Worm (Caenorhabditis elegans): ENCODE results near the gene C46A5.4.

C46A5.4 gene

ce11 chrIV:7764319-7764718, 7.2 kb upstream of the C46A5.4 start:
- TF ChIP-seq unc-62 (GFP tag; optimal IDR thresholded peaks at IDR 0.05) (no peak), unc-39 (tag; optimal IDR thresholded peaks at IDR 0.05) (no peak), cnd-1 (tag; optimal IDR thresholded peaks at IDR 0.05) (no peak), sem-2 (GFP tag; optimal IDR thresholded peaks at IDR 0.05) (no peak), nhr-76 (tag; optimal IDR thresholded peaks at IDR 0.05) (no peak), lin-32 (GFP tag; optimal IDR thresholded peaks at IDR 0.05) (no peak), elt-3 (tag; optimal IDR thresholded peaks at IDR 0.05) (no peak), ztf-11 (tag; optimal IDR thresholded peaks at IDR 0.05) (no peak), ces-1 (GFP tag; optimal IDR thresholded peaks at IDR 0.05) (no peak)

- TF ChIP-seq ceh-83 (GFP tag; optimal IDR thresholded peaks at IDR 0.05) (no peak), nhr-12 (tag; optimal IDR thresholded peaks at IDR 0.05) (no peak), mab-5 (tag; optimal IDR thresholded peaks at IDR 0.05) (no peak), nhr-237 (tag; optimal IDR thresholded peaks at IDR 0.05) (no peak), ham-2 (GFP tag; optimal IDR thresholded peaks at IDR 0.05) (no peak), pha-4 (tag; optimal IDR thresholded peaks at IDR 0.05) (no peak), flh-1 (GFP tag; optimal IDR thresholded peaks at IDR 0.05) (no peak), ces-1 (GFP tag; optimal IDR thresholded peaks at IDR 0.05) (no peak), elt-1 (tag; optimal IDR thresholded peaks at IDR 0.05; ENCODE audit: borderline replicate concordance, insufficient read depth) (no peak), unc-62 (GFP tag; optimal IDR thresholded peaks at IDR 0.05) (no peak), lin-32 (GFP tag; optimal IDR thresholded peaks at IDR 0.05) (no peak), unc-120 (tag; optimal IDR thresholded peaks at IDR 0.05; ENCODE audit: poor library complexity, severe bottlenecking) (no peak), mls-2 (tag; optimal IDR thresholded peaks at IDR 0.05) (no peak), unc-39 (tag; optimal IDR thresholded peaks at IDR 0.05) (no peak), hlh-1 (tag; optimal IDR thresholded peaks at IDR 0.05) (no peak), zip-8 (tag; optimal IDR thresholded peaks at IDR 0.05) (no peak)
These were observed 6.6 kb upstream of the C46A5.4 start, which contains the start of the genes C46A5.6 and C46A5.1 for ce11 chrIV:7763748-7764147. Gene C46A5.6, minus strand, starts transcription at chrIV:7763848. Gene C46A5.1, plus strand, starts transcription at chrIV:7763931.

DNA sequence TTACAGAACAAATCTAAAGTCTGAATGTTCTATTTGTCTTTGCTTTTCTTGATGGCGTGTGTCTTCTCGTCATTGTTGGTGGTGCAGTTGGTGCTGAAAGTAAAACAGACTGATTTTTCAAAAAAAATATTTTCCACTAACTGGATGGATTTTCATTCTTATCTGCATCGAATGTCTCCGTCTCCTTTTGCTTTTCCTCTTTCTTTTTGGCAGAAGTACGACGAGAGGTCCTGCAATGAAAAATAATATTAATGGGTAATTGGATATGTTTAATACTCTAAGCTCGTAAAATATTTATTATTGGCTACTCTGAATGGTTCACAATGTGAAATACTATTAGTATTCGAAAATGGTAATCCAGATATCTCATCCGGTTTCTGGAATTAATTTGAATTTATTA, 3.0 kb upstream of the C46A5.4 start, which contains the start of gene del-7:
Gene del-7, plus strand, starts transcription at position 301 of the 400 bp plus-strand sequence.
- TF ChIP-seq unc-62 (GFP tag; optimal IDR thresholded peaks at IDR 0.05) (no peak), sptf-1 (tag; optimal IDR thresholded peaks at IDR 0.05) (no peak), snpc-4 (tag; optimal IDR thresholded peaks at IDR 0.05) (no peak), nhr-237 (tag; optimal IDR thresholded peaks at IDR 0.05) (no peak), cnd-1 (tag; optimal IDR thresholded peaks at IDR 0.05) (no peak), elt-3 (tag; optimal IDR thresholded peaks at IDR 0.05) (no peak), ztf-11 (tag; optimal IDR thresholded peaks at IDR 0.05) (no peak), lin-13 (tag; optimal IDR thresholded peaks at IDR 0.05) (no peak), pha-4 (tag; optimal IDR thresholded peaks at IDR 0.05) (no peak), ces-1 (GFP tag; optimal IDR thresholded peaks at IDR 0.05) (no peak), nhr-12 (tag; optimal IDR thresholded peaks at IDR 0.05) (no peak), tbx-8 (GFP tag; optimal IDR thresholded peaks at IDR 0.05) (no peak), mab-5 (tag; optimal IDR thresholded peaks at IDR 0.05) (no peak), unc-39 (tag; optimal IDR thresholded peaks at IDR 0.05) (no peak), ceh-39 (tag; optimal IDR thresholded peaks at IDR 0.05) (no peak), ceh-83 (GFP tag; optimal IDR thresholded peaks at IDR 0.05) (no peak), flh-1 (GFP tag; optimal IDR thresholded peaks at IDR 0.05) (no peak), mls-2 (tag; optimal IDR thresholded peaks at IDR 0.05) (no peak), nhr-76 (tag; optimal IDR thresholded peaks at IDR 0.05) (no peak)

DNA sequence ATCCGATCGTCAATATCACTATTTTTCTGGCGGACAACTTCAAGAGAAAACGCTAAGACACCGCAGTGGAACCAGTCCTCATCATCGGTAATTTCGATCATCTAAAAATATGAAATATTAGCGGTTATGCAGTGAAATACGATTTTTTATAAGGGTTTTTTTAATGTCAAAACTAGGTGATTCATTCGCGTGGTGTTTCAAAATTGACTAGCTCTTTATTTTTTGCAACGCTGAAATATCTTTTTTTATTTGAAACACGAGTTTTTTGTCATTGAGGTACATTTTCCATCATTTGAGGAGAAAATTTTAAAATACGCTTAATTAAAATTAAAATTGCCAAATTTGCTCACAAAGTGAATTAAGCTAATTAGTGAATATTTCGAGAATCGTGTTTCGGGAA, 2.4 kb upstream of the C46A5.4 start, which contains the start of gene dsb-3:
Gene dsb-3, minus strand, starts transcription at position 101 of the 400 bp plus-strand sequence.
- TF ChIP-seq mep-1 (tag; optimal IDR thresholded peaks at IDR 0.05): no peak
- TF ChIP-seq lin-13 (tag; optimal IDR thresholded peaks at IDR 0.05): no peak
- no peak for TF ChIP-seq flh-1 (GFP tag; optimal IDR thresholded peaks at IDR 0.05)
- no peak for TF ChIP-seq hlh-1 (tag; optimal IDR thresholded peaks at IDR 0.05)
- TF ChIP-seq snpc-4 (tag; optimal IDR thresholded peaks at IDR 0.05): no peak
- TF ChIP-seq nhr-237 (tag; optimal IDR thresholded peaks at IDR 0.05): no peak
- no peak for TF ChIP-seq ceh-83 (GFP tag; optimal IDR thresholded peaks at IDR 0.05)
- no peak for TF ChIP-seq pha-4 (tag; optimal IDR thresholded peaks at IDR 0.05)
- TF ChIP-seq sptf-1 (tag; optimal IDR thresholded peaks at IDR 0.05): no peak

DNA sequence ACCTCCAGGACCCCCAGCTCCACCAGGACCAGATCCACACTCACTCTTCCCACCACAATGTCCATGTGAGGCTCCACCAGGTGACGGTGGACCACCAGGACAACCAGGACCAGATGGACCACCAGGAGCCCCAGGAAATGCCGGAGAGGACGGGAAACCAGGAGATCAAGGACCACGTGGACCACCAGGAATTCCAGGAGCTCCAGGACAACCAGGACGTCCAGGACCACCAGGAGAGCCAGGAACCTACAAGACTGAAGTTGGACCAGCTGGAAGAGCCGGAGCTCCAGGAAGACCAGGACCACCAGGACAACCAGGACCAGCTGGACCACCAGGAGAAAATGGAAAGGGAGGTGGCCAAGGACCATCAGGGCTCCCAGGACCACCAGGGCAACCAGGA, 3.0 kb downstream of the C46A5.4 start:
- TF ChIP-seq elt-1 (tag; optimal IDR thresholded peaks at IDR 0.05; ENCODE audit: borderline replicate concordance, insufficient read depth) (no peak), M03D4.4 (tag; optimal IDR thresholded peaks at IDR 0.05) (no peak), ces-1 (GFP tag; optimal IDR thresholded peaks at IDR 0.05) (no peak), nhr-28 (tag; optimal IDR thresholded peaks at IDR 0.05) (no peak)

Measured in whole organism, mixed stage, embryonic.